Worm (Caenorhabditis elegans): ENCODE data around the gene F35B3.4.

The F35B3.4 gene

ce11 chrX:17063749-17064252 lies 43.0 kb upstream of the F35B3.4 start (continued):
- TF ChIP-seq zfp-3 (GFP tag; conservative IDR thresholded peaks at IDR 0.05) (no peak), R02D3.7 (tag; optimal IDR thresholded peaks at IDR 0.05) (no peak), ces-1 (GFP tag; optimal IDR thresholded peaks at IDR 0.05) (no peak), ama-1 (optimal IDR thresholded peaks at IDR 0.05) (peak; percentile 2), nhr-41 (GFP tag; IDR thresholded peaks at IDR 0.05) (no peak), madf-9 (GFP tag; conservative IDR thresholded peaks at IDR 0.05) (peak; percentile 46; the same call in 1 of the 2 replicates), Y105C5A.15 (GFP tag; IDR thresholded peaks at IDR 0.05) (no peak), lin-1 (GFP tag; IDR thresholded peaks at IDR 0.05) (peak; percentile 63), nhr-6 (tag; optimal IDR thresholded peaks at IDR 0.05) (no peak), zip-2 (tag; optimal IDR thresholded peaks at IDR 0.05) (no peak), attf-4 (tag; optimal IDR thresholded peaks at IDR 0.05) (no peak), daf-12 (tag; optimal IDR thresholded peaks at IDR 0.05) (no peak), daf-8 (GFP tag; IDR thresholded peaks at IDR 0.05) (no peak), nhr-10 (tag; optimal IDR thresholded peaks at IDR 0.05) (no peak), hif-1 (tag; optimal IDR thresholded peaks at IDR 0.05) (peak in 1 of 2 experiments; percentile 66), arid-1 (GFP tag; conservative IDR thresholded peaks at IDR 0.05) (no peak), mes-2 (tag; optimal IDR thresholded peaks at IDR 0.05; ENCODE audit: poor library complexity, severe bottlenecking) (no peak), daf-16 (GFP tag; optimal IDR thresholded peaks at IDR 0.05) (no peak), daf-16 (tag; optimal IDR thresholded peaks at IDR 0.05) (peak; percentile 94), mxl-3 (GFP tag; optimal IDR thresholded peaks at IDR 0.05) (peak; percentile 88), T20F7.1 (GFP tag; optimal IDR thresholded peaks at IDR 0.05) (peak; percentile 71), egl-27 (tag; optimal IDR thresholded peaks at IDR 0.05) (no peak), tag-97 (GFP tag; IDR thresholded peaks at IDR 0.05) (no peak)

DNA sequence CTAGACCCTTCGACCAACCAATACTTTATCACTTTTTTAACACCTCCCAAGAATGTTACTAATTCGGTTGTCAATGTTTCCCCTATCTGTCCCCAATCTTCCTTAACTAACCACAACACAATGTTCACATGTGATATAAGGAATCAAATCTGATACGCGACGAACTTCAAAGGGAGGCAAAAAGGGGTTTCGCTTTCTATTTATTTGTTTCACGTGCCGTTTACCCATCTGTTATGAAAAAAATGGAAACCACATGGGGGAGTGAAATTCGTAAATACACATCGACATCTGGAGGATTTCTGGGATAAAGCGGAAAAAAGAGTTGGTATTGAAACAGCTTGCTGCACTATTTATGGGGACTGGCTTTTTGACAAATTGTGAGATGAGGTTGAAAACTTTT lies 41.4 kb upstream of the F35B3.4 start:
- TF ChIP-seq nhr-28 (tag; optimal IDR thresholded peaks at IDR 0.05) (peak; percentile 28), mdl-1 (tag; optimal IDR thresholded peaks at IDR 0.05) (peak in 1 of 2 experiments; percentile 42), hlh-11 (tag; optimal IDR thresholded peaks at IDR 0.05) (peak; percentile 43), mxl-3 (GFP tag; optimal IDR thresholded peaks at IDR 0.05) (peak; percentile 48), hlh-30 (tag; optimal IDR thresholded peaks at IDR 0.05; ENCODE audit: insufficient read depth) (peak; percentile 84), unc-62 (GFP tag; optimal IDR thresholded peaks at IDR 0.05 in 1 of 2) (peak in 1 of 2 experiments; percentile 60), unc-62 (tag; optimal IDR thresholded peaks at IDR 0.05) (no peak), dmd-6 (GFP tag; IDR thresholded peaks at IDR 0.05) (peak; percentile 24; the same call in 1 of the 2 replicates), dve-1 (tag; optimal IDR thresholded peaks at IDR 0.05; ENCODE audit: insufficient read depth) (peak; percentile 0), tag-97 (GFP tag; IDR thresholded peaks at IDR 0.05) (no peak), daf-8 (GFP tag; IDR thresholded peaks at IDR 0.05) (no peak)

DNA sequence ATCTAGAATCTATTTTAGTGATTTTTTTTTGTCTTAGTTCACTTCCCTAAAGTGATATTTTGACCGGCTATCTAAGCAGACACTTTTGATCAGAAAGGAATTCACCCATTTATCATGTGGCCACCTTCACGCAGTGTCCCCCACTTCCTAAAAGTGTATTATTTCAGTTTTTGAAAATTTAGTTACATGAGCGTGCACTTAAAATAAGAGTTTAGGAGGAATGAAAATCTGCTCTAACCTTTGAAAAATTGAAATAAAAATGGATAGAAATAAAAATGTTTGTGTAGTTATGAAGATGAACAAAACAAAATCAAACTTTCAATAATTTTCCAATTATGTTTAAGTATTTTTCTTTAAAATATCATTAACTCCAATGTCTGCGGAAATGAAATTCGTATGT lies 39.0 kb upstream of the F35B3.4 start:
- TF ChIP-seq unc-62 (GFP tag; optimal IDR thresholded peaks at IDR 0.05 in 1 of 2): peak in 1 of 2 experiments; percentile 30
- TF ChIP-seq unc-62 (tag; optimal IDR thresholded peaks at IDR 0.05): no peak
- TF ChIP-seq dve-1 (tag; optimal IDR thresholded peaks at IDR 0.05; ENCODE audit: insufficient read depth): no peak
- TF ChIP-seq madf-9 (GFP tag; conservative IDR thresholded peaks at IDR 0.05): no peak
- no peak for TF ChIP-seq pqm-1 (tag; optimal IDR thresholded peaks at IDR 0.05)
- TF ChIP-seq hmg-1.1 (GFP tag; IDR thresholded peaks at IDR 0.05): no peak
- TF ChIP-seq vab-7 (GFP tag; IDR thresholded peaks at IDR 0.05): no peak

DNA sequence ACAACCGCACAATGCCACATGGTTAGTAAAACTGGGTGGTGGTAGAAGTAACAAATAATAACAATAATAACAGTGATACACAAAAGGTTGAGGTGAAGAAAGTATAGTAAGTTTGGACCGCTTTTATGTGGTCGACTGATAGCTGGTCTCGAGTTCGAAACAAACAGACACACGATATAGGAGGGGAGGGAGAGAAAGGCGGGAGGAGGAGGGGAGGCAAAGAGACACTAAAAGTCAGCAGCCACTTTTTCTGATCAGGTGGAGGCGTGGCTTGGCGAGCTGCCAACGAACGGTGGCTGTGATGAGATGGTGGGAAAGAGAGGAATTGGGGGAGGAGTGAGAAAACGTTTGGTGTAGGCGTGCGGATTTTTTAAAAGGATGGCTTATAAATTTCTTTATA lies 37.6 kb upstream of the F35B3.4 start:
- TF ChIP-seq hlh-11 (tag; optimal IDR thresholded peaks at IDR 0.05) (peak; percentile 68), saeg-2 (GFP tag; IDR thresholded peaks at IDR 0.05) (no peak), nhr-6 (tag; optimal IDR thresholded peaks at IDR 0.05) (no peak), hlh-30 (tag; optimal IDR thresholded peaks at IDR 0.05; ENCODE audit: insufficient read depth) (peak; percentile 89), dmd-6 (GFP tag; IDR thresholded peaks at IDR 0.05) (peak; percentile 53; the same call in 1 of the 2 replicates), lin-39 (tag; optimal IDR thresholded peaks at IDR 0.05) (no peak), ceh-20 (GFP tag; IDR thresholded peaks at IDR 0.05) (0 out of 2 replicates have a peak, but pooled peaks have one; percentile 11), set-16 (GFP tag; IDR thresholded peaks at IDR 0.05) (peak; percentile 65), nhr-25 (tag; optimal IDR thresholded peaks at IDR 0.05; ENCODE audit: borderline replicate concordance, insufficient read depth) (no peak), mdt-29 (GFP tag; IDR thresholded peaks at IDR 0.05) (no peak), ama-1 (optimal IDR thresholded peaks at IDR 0.05) (peak; percentile 17), zfp-2 (tag; optimal IDR thresholded peaks at IDR 0.05) (no peak), mep-1 (tag; optimal IDR thresholded peaks at IDR 0.05) (peak; percentile 14), lsy-2 (tag; optimal IDR thresholded peaks at IDR 0.05) (peak in 1 of 2 experiments; percentile 7), php-3 (GFP tag; IDR thresholded peaks at IDR 0.05) (0 out of 2 replicates have a peak, but pooled peaks have one; percentile 35), ces-1 (GFP tag; optimal IDR thresholded peaks at IDR 0.05) (no peak), nhr-76 (tag; optimal IDR thresholded peaks at IDR 0.05) (no peak)
